Fruit fly (Drosophila melanogaster) whole organism, prepupa: Measurements from ENCODE around the gene Nph.
A peak's percentile ranks its signal among the peaks of the same experiment; 100 is the strongest.

Experiments used
- CG10669 ChIP-seq: fragments of 200-800 bp; sonication (Bioruptor generic); optimal IDR thresholded peaks from 3 replicates; lab custom pipeline; 2018; ENCODE audit warnings: missing biosample characterization, mild to moderate bottlenecking, missing genetic modification characterization, moderate library complexity
- CG11294 ChIP-seq: fragments of 200-800 bp; sonication (Bioruptor generic); IDR thresholded peaks from 2 replicates; pipeline ENCODE4 v1.3.6; 2022; ENCODE audit warnings: missing biosample characterization, missing genetic modification characterization
- CG11762 ChIP-seq: fragments of 200-800 bp; sonication (Bioruptor generic); optimal IDR thresholded peaks from 3 replicates; lab custom pipeline; 2016; ENCODE audit warnings: missing biosample characterization, missing genetic modification characterization; ENCODE audit not compliant: insufficient read depth
- CG11902 ChIP-seq: fragments of 200-800 bp; sonication (Bioruptor generic); optimal IDR thresholded peaks from 3 replicates; lab custom pipeline; 2016; ENCODE audit warnings: missing biosample characterization, missing genetic modification characterization
- CG15336 ChIP-seq: fragments of 200-800 bp; sonication (Bioruptor generic); IDR thresholded peaks from 2 replicates; pipeline ENCODE4 v1.3.6; 2022; ENCODE audit warnings: missing biosample characterization, missing genetic modification characterization
- CG1621 ChIP-seq: fragments of 200-800 bp; sonication (Bioruptor generic); optimal IDR thresholded peaks from 3 replicates; lab custom pipeline; 2018; ENCODE audit warnings: missing biosample characterization, mild to moderate bottlenecking, missing genetic modification characterization
- CG16779 ChIP-seq: fragments of 200-800 bp; sonication (Bioruptor generic); optimal IDR thresholded peaks from 3 replicates; lab custom pipeline; 2017; ENCODE audit warnings: missing biosample characterization, mild to moderate bottlenecking, missing genetic modification characterization
- CG31627 ChIP-seq: fragments of 200-800 bp; sonication (Bioruptor generic); optimal IDR thresholded peaks from 3 replicates; lab custom pipeline; 2016; ENCODE audit warnings: missing biosample characterization, missing genetic modification characterization
- CG32006 ChIP-seq: fragments of 200-800 bp; sonication (Bioruptor generic); optimal IDR thresholded peaks from 3 replicates; lab custom pipeline; 2017; ENCODE audit warnings: missing biosample characterization, mild to moderate bottlenecking, missing genetic modification characterization
- CG34406 ChIP-seq: fragments of 200-800 bp; sonication (Bioruptor generic); optimal IDR thresholded peaks from 3 replicates; lab custom pipeline; 2016; ENCODE audit warnings: missing biosample characterization, missing genetic modification characterization
- CG4318 ChIP-seq: fragments of 200-800 bp; sonication (Bioruptor generic); optimal IDR thresholded peaks from 3 replicates; lab custom pipeline; 2017; ENCODE audit warnings: missing biosample characterization, mild to moderate bottlenecking, missing genetic modification characterization
- CG6163 ChIP-seq: fragments of 200-800 bp; sonication (Bioruptor generic); IDR thresholded peaks from 3 replicates; pipeline ENCODE4 v1.3.6; 2022; ENCODE audit warnings: missing biosample characterization, missing genetic modification characterization
- CG6276 ChIP-seq: fragments of 200-800 bp; sonication (Bioruptor generic); optimal IDR thresholded peaks from 2 replicates; lab custom pipeline; 2017; ENCODE audit warnings: missing biosample characterization, mild to moderate bottlenecking, missing genetic modification characterization
- CG6792 ChIP-seq: fragments of 200-800 bp; sonication (Bioruptor generic); optimal IDR thresholded peaks from 3 replicates; lab custom pipeline; 2016; ENCODE audit warnings: missing biosample characterization, missing genetic modification characterization
- CG6808 ChIP-seq: fragments of 200-800 bp; sonication (Bioruptor generic); optimal IDR thresholded peaks from 3 replicates; lab custom pipeline; 2017; ENCODE audit warnings: missing biosample characterization, missing genetic modification characterization, mild to moderate bottlenecking, moderate library complexity, missing genetic modification reagents
- CG6854 ChIP-seq: fragments of 200-800 bp; sonication (Bioruptor generic); optimal IDR thresholded peaks from 2 replicates; lab custom pipeline; 2017; ENCODE audit warnings: missing biosample characterization, mild to moderate bottlenecking, missing genetic modification characterization
- CG7368 ChIP-seq: fragments of 200-800 bp; sonication (Bioruptor generic); optimal IDR thresholded peaks from 3 replicates; lab custom pipeline; 2016; ENCODE audit warnings: missing biosample characterization, missing genetic modification characterization
- CG8119 ChIP-seq: fragments of 200-800 bp; sonication (Bioruptor generic); IDR thresholded peaks from 3 replicates; pipeline ENCODE4 v1.3.6; 2022; ENCODE audit warnings: missing biosample characterization, missing genetic modification characterization
- CG8319 ChIP-seq: fragments of 200-800 bp; sonication (Bioruptor generic); optimal IDR thresholded peaks from 3 replicates; lab custom pipeline; 2016; ENCODE audit warnings: missing biosample characterization, missing genetic modification characterization
- CG9139 ChIP-seq: fragments of 200-800 bp; sonication (Bioruptor generic); optimal IDR thresholded peaks from 3 replicates; lab custom pipeline; 2017; ENCODE audit warnings: missing biosample characterization, mild to moderate bottlenecking, missing genetic modification characterization
- Eip78C ChIP-seq: fragments of 200-800 bp; sonication (Bioruptor generic); peaks from one replicate; lab custom pipeline; 2016; ENCODE audit warnings: missing biosample characterization, missing genetic modification characterization
- Eip93F ChIP-seq: fragments of 200-800 bp; sonication (Bioruptor generic); optimal IDR thresholded peaks from 2 replicates; lab custom pipeline; 2016; ENCODE audit warnings: missing biosample characterization, mild to moderate bottlenecking, missing genetic modification characterization
- Ets96B ChIP-seq: fragments of 200-800 bp; optimal IDR thresholded peaks from 2 replicates; lab custom pipeline; 2019; ENCODE audit warnings: missing biosample characterization, mild to moderate bottlenecking, missing genetic modification characterization, moderate library complexity
- Gug ChIP-seq: fragments of 200-800 bp; sonication (Bioruptor generic); IDR thresholded peaks from 2 replicates; pipeline ENCODE4 v1.3.6; 2022; ENCODE audit warnings: missing biosample characterization, missing genetic modification characterization
- Hr38 ChIP-seq: sonication (Bioruptor generic); optimal IDR thresholded peaks from 2 replicates; lab custom pipeline; 2016; ENCODE audit warnings: missing biosample characterization, missing genetic modification characterization
- Hr39 ChIP-seq: fragments of 200-800 bp; sonication (Bioruptor generic); optimal IDR thresholded peaks from 2 replicates; lab custom pipeline; 2016; ENCODE audit warnings: missing biosample characterization, missing genetic modification characterization
- Hr4 ChIP-seq: fragments of 200-800 bp; sonication (Bioruptor generic); optimal IDR thresholded peaks from 3 replicates; lab custom pipeline; 2016; ENCODE audit warnings: missing biosample characterization, missing genetic modification characterization
- Lpt ChIP-seq: fragments of 200-800 bp; sonication (Bioruptor generic); optimal IDR thresholded peaks from 3 replicates; lab custom pipeline; 2016; ENCODE audit warnings: missing biosample characterization, missing genetic modification characterization
- Smox ChIP-seq: fragments of 200-800 bp; sonication (Bioruptor generic); optimal IDR thresholded peaks from 3 replicates; lab custom pipeline; 2016; ENCODE audit warnings: missing biosample characterization, missing genetic modification characterization
- Sox14 ChIP-seq: fragments of 200-800 bp; sonication (Bioruptor generic); optimal IDR thresholded peaks from 3 replicates; lab custom pipeline; 2016; ENCODE audit warnings: missing biosample characterization, missing genetic modification characterization
- Sox15 ChIP-seq: fragments of 200-800 bp; sonication (Bioruptor generic); optimal IDR thresholded peaks from 3 replicates; lab custom pipeline; 2016; ENCODE audit warnings: missing biosample characterization, missing genetic modification characterization
- achi ChIP-seq: fragments of 200-800 bp; sonication (Bioruptor generic); optimal IDR thresholded peaks from 3 replicates; lab custom pipeline; 2016; ENCODE audit warnings: missing biosample characterization, missing genetic modification characterization
- acj6 ChIP-seq: fragments of 200-800 bp; sonication (Bioruptor generic); optimal IDR thresholded peaks from 3 replicates; lab custom pipeline; 2016; ENCODE audit warnings: missing biosample characterization, missing genetic modification characterization
- cyc ChIP-seq: fragments of 200-800 bp; sonication (Bioruptor generic); optimal IDR thresholded peaks from 3 replicates; lab custom pipeline; 2016; ENCODE audit warnings: missing biosample characterization, missing genetic modification characterization
- dac ChIP-seq: fragments of 200-800 bp; sonication (Bioruptor generic); optimal IDR thresholded peaks from 2 replicates; lab custom pipeline; 2017; ENCODE audit warnings: missing biosample characterization, mild to moderate bottlenecking, missing genetic modification characterization
- dsx ChIP-seq: fragments of 200-800 bp; optimal IDR thresholded peaks from 3 replicates; lab custom pipeline; 2019; ENCODE audit warnings: missing biosample characterization, mild to moderate bottlenecking, missing genetic modification characterization, moderate library complexity; ENCODE audit not compliant: poor library complexity, severe bottlenecking
- eg ChIP-seq: fragments of 200-800 bp; sonication (Bioruptor generic); IDR thresholded peaks from 3 replicates; pipeline ENCODE4 v1.3.6; 2022; ENCODE audit warnings: missing biosample characterization, missing genetic modification characterization
- esn ChIP-seq: fragments of 200-800 bp; sonication (Bioruptor generic); optimal IDR thresholded peaks from 2 replicates; lab custom pipeline; 2016; ENCODE audit warnings: missing biosample characterization, mild to moderate bottlenecking, missing genetic modification characterization, moderate library complexity
- fd59A ChIP-seq: fragments of 200-800 bp; sonication (Bioruptor generic); optimal IDR thresholded peaks from 2 replicates; lab custom pipeline; 2017; ENCODE audit warnings: missing biosample characterization, mild to moderate bottlenecking, missing genetic modification characterization, missing genetic modification reagents
- fkh ChIP-seq: fragments of 200-800 bp; sonication (Bioruptor generic); optimal IDR thresholded peaks from 3 replicates; lab custom pipeline; 2017; ENCODE audit warnings: missing biosample characterization, mild to moderate bottlenecking, missing genetic modification characterization, moderate library complexity
- lz ChIP-seq: fragments of 200-800 bp; sonication (Bioruptor generic); optimal IDR thresholded peaks from 3 replicates; lab custom pipeline; 2016; ENCODE audit warnings: missing biosample characterization, missing genetic modification characterization
- net ChIP-seq: fragments of 200-800 bp; sonication (Bioruptor generic); optimal IDR thresholded peaks from 3 replicates; lab custom pipeline; 2016; ENCODE audit warnings: missing biosample characterization, missing genetic modification characterization
- pdm3 ChIP-seq: fragments of 200-800 bp; sonication (Bioruptor generic); optimal IDR thresholded peaks from 3 replicates; lab custom pipeline; 2016; ENCODE audit warnings: missing biosample characterization, missing genetic modification characterization
- salr ChIP-seq, 2 experiments: fragments of 200-800 bp; sonication (Bioruptor generic); optimal IDR thresholded peaks; 3 replicates each; lab custom pipeline; 2016 to 2018; ENCODE audit warnings: missing biosample characterization in 2 of 2, missing genetic modification characterization in 2 of 2, mild to moderate bottlenecking in 1 of 2
- spab ChIP-seq: fragments of 200-800 bp; sonication (Bioruptor generic); optimal IDR thresholded peaks from 2 replicates; lab custom pipeline; 2017; ENCODE audit warnings: missing biosample characterization, mild to moderate bottlenecking, missing genetic modification characterization, missing genetic modification reagents
- ss ChIP-seq, 2 experiments: fragments of 200-800 bp; sonication (Bioruptor generic); optimal IDR thresholded peaks; 2 replicates in 1 of 2; 3 replicates in 1 of 2; lab custom pipeline; 2017 to 2018; ENCODE audit warnings: mild to moderate bottlenecking in 2 of 2, missing biosample characterization in 2 of 2, missing genetic modification characterization in 2 of 2, moderate library complexity in 1 of 2
- svp ChIP-seq: fragments of 200-800 bp; sonication (Bioruptor generic); peaks from one replicate; lab custom pipeline; 2016; ENCODE audit warnings: missing biosample characterization, missing genetic modification characterization
- topi ChIP-seq: fragments of 200-800 bp; sonication (Bioruptor generic); optimal IDR thresholded peaks from 3 replicates; lab custom pipeline; 2016; ENCODE audit warnings: missing biosample characterization, missing genetic modification characterization
- vri ChIP-seq: fragments of 200-800 bp; sonication (Bioruptor generic); optimal IDR thresholded peaks from 3 replicates; lab custom pipeline; 2016; ENCODE audit warnings: missing biosample characterization, mild to moderate bottlenecking, missing genetic modification characterization

Nph gene

DNA sequence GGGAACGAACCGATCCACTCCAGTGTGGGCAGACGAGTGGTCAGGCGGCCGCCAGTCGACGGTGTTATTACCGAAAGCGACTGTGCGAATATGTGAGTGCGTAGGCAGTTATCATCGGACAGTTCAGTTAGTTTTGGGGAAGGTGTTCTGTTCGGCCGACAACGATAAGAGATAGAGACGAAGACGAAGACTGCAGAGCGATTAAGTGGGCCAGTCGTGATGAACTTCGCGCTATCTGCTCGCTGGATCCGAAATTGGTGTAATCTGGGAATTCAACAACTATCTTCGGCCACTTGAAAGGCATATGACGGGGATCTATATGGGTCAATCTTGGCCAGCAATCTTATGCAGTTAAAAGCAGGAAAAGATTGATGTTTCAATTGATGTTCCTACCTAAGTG is 4.5 kb upstream of the Nph start, which contains the start of gene CG7912:
CG7912 (minus strand) TSS at position 17 of the 400 bp plus-strand sequence.
- TF ChIP-seq eg (GFP tag; lab: Robert Waterston, UW) (no peak), CG11902 (GFP tag; lab: Kevin White, UChicago) (no peak), Sox15 (GFP tag; lab: Kevin White, UChicago) (no peak), CG8119 (no peak), CG31627 (GFP tag; lab: Kevin White, UChicago) (no peak)

DNA sequence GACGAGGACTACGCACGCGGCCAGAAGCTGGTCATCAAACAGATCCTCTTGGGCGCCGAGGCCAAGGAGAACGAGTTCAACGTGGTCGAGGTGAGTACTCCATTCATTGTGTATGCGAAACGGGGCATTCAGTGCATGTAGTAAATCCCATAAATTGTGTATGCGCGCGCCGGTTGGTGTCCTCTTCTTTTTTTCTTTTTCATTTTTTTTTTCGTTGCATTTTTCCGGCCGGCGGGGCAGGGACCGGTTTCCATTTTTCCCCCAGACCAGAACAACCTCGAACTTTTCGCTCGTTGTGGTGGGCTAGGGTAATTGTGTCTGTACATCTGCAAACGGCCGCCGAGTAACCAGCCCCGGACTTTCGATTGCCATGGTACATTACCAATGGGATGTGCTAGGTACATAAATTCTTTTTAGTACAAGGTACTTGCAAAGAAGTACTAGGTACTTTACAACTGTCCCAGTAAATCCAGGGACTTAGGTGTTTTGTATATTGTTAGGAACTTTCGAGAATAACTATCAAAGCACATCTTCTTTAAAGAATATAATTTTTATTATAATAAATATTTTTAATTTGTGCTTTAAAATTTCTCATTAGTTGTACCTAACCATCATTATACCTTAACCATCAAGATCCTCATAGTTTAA is 795 bp upstream of the Nph start:
- TF ChIP-seq acj6 (no peak), CG8319 (GFP tag; lab: Kevin White, UChicago) (no peak), Eip78C (GFP tag; lab: Kevin White, UChicago) (peak; percentile 62), pdm3 (no peak), vri (no peak), Hr39 (GFP tag; lab: Kevin White, UChicago) (no peak), spab (GFP tag; lab: Kevin White, UChicago) (peak; percentile 58), ss (GFP tag; optimal IDR thresholded peaks at IDR 0.05; lab: Kevin White, UChicago) (peak; percentile 81 to 85), CG11902 (GFP tag; lab: Kevin White, UChicago) (no peak), CG8119 (peak; percentile 67), Hr38 (GFP tag; lab: Kevin White, UChicago) (no peak), CG11762 (no peak), CG32006 (peak; percentile 47), CG6854 (GFP tag; lab: Kevin White, UChicago) (no peak), Ets96B (tag; lab: Kevin White, UChicago) (peak; percentile 49), esn (GFP tag; lab: Kevin White, UChicago) (no peak), Eip93F (GFP tag; lab: Kevin White, UChicago) (no peak), CG11294 (GFP tag; lab: Robert Waterston, UW) (peak; percentile 12; the same call in 1 of the 2 replicates), CG16779 (peak; percentile 78), Gug (GFP tag; lab: Robert Waterston, UW) (no peak), CG10669 (GFP tag; lab: Kevin White, UChicago) (no peak), svp (no peak), CG6163 (GFP tag; lab: Robert Waterston, UW) (peak; percentile 84), CG4318 (GFP tag; lab: Kevin White, UChicago) (no peak), CG6792 (GFP tag; lab: Kevin White, UChicago) (no peak), Hr4 (GFP tag; lab: Kevin White, UChicago) (no peak), CG9139 (GFP tag; lab: Kevin White, UChicago) (peak; percentile 75), CG1621 (tag; lab: Kevin White, UChicago) (peak; percentile 66), CG15336 (peak; percentile 41; the same call in 1 of the 2 replicates), Lpt (peak; percentile 63), net (GFP tag; lab: Kevin White, UChicago) (no peak), CG6276 (no peak), CG6808 (GFP tag; lab: Kevin White, UChicago) (peak; percentile 77), lz (no peak), fkh (GFP tag; lab: Kevin White, UChicago) (no peak), dsx (GFP tag; lab: Kevin White, UChicago) (peak; percentile 16), salr (GFP tag; optimal IDR thresholded peaks at IDR 0.05; lab: Kevin White, UChicago) (peak in 1 of 2 experiments; percentile 1), CG7368 (GFP tag; lab: Kevin White, UChicago) (no peak), cyc (GFP tag; lab: Kevin White, UChicago) (no peak), Smox (no peak), topi (no peak), Sox14 (no peak), dac (GFP tag; lab: Kevin White, UChicago) (no peak), eg (GFP tag; lab: Robert Waterston, UW) (peak; percentile 87), fd59A (no peak), achi (peak; percentile 12), CG34406 (no peak)
